Worm (Caenorhabditis elegans) whole organism, late embryonic: ENCODE measurements around the gene Y50E8A.12.

Experiments used
- C38D4.7 ChIP-seq: fragments of 200-800 bp; sonication (Bioruptor generic); optimal IDR thresholded peaks from 2 replicates; lab custom pipeline; 2018; ENCODE audit warnings: mild to moderate bottlenecking, missing genetic modification characterization, moderate library complexity, missing compliant biosample characterization
- F13H6.1 ChIP-seq: sonication (generic microtip); optimal IDR thresholded peaks from 2 replicates; lab custom pipeline; 2016; ENCODE audit warnings: missing genetic modification characterization, missing compliant biosample characterization
- ama-1 ChIP-seq: fragments of 150-350 bp; optimal IDR thresholded peaks from 2 replicates; lab custom pipeline; 2014
- ceh-18 ChIP-seq: sonication (generic microtip); optimal IDR thresholded peaks from 2 replicates; lab custom pipeline; 2016; ENCODE audit warnings: missing genetic modification characterization, missing compliant biosample characterization
- fkh-10 ChIP-seq: fragments of 150-350 bp; optimal IDR thresholded peaks from 2 replicates; lab custom pipeline; 2014; ENCODE audit warnings: missing biosample characterization, missing genetic modification reagents, missing genetic modification characterization
- hlh-8 ChIP-seq: sonication (generic microtip); optimal IDR thresholded peaks from 2 replicates; lab custom pipeline; 2016; ENCODE audit warnings: missing genotype, missing genetic modification characterization, missing compliant biosample characterization
- nhr-11 ChIP-seq: fragments of 150-350 bp; optimal IDR thresholded peaks from 2 replicates; lab custom pipeline; 2014; ENCODE audit warnings: missing biosample characterization, missing genetic modification characterization
- pag-3 ChIP-seq: sonication (generic microtip); optimal IDR thresholded peaks from 2 replicates; lab custom pipeline; 2016; ENCODE audit warnings: missing compliant biosample characterization, missing genetic modification characterization, borderline replicate concordance
- pha-4 ChIP-seq: fragments of 150-350 bp; optimal IDR thresholded peaks from 2 replicates; lab custom pipeline; 2018; ENCODE audit warnings: missing biosample characterization, missing genetic modification reagents, missing genetic modification characterization
- pqm-1 ChIP-seq: sonication (generic microtip); optimal IDR thresholded peaks from 2 replicates; lab custom pipeline; 2016; ENCODE audit warnings: missing genetic modification characterization, missing compliant biosample characterization
- sox-4 ChIP-seq: sonication (generic microtip); optimal IDR thresholded peaks from 2 replicates; lab custom pipeline; 2017; ENCODE audit warnings: mild to moderate bottlenecking, missing genetic modification characterization, inconsistent platforms, missing compliant biosample characterization
- unc-55 ChIP-seq: sonication (generic microtip); optimal IDR thresholded peaks from 2 replicates; lab custom pipeline; 2017; ENCODE audit warnings: missing biosample characterization, missing genetic modification reagents, missing genetic modification characterization

ce11 chrV:14820314-14820713 lies 36.3 kb upstream of the Y50E8A.12 start:
- TF ChIP-seq pqm-1 (tag; lab: Kevin White, UChicago) (no peak), pag-3 (tag; lab: Kevin White, UChicago) (no peak), ama-1 (lab: Kevin White, UChicago) (no peak), unc-55 (GFP tag; lab: Kevin White, UChicago) (peak; percentile 24), fkh-10 (GFP tag; lab: Kevin White, UChicago) (no peak), sox-4 (no peak), hlh-8 (tag; lab: Kevin White, UChicago) (no peak), F13H6.1 (tag; lab: Kevin White, UChicago) (no peak), pha-4 (tag; lab: Kevin White, UChicago) (no peak), ceh-18 (tag; lab: Kevin White, UChicago) (peak; percentile 29), C38D4.7 (GFP tag; lab: Kevin White, UChicago) (no peak), nhr-11 (tag; lab: Kevin White, UChicago) (no peak)
